Worm (Caenorhabditis elegans) whole organism, L2 larva: ENCODE data around the gene mam-1.

Experiments used
- fos-1 ChIP-seq: fragments of 150-350 bp; optimal IDR thresholded peaks from 2 replicates; lab custom pipeline; 2014; ENCODE audit warnings: missing biosample characterization, missing genetic modification characterization
- nhr-77 ChIP-seq: fragments of 150-350 bp; optimal IDR thresholded peaks from 2 replicates; lab custom pipeline; 2014; ENCODE audit warnings: missing biosample characterization, missing genetic modification characterization

DNA sequence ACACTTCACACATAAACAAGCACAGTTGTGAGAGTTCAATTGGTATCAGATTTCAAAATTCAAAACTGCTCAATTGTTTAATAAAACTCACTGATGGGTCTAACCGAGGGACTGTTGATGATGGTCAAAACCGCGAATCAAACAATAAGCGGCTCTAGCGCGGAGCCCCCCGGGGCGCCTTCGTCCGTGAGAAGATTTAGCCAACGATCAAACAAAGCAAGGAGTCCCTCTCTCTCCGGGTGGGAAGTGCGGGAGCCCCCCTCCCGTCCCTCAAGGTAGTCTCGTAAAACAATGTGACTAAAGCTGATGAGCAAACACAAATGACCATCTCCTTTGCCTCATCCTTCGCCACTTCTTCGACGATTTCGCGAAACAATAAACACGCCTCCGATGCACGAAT, 30.5 kb downstream of the mam-1 start:
- no peak for TF ChIP-seq nhr-77 (tag; lab: Kevin White, UChicago)
- no peak for TF ChIP-seq fos-1 (tag; lab: Kevin White, UChicago)
